Worm (Caenorhabditis elegans): ENCODE measurements around the gene slcr-46.2.

Gene slcr-46.2

ce11 chrV:19356717-19357116, 33.2 kb downstream of the slcr-46.2 start:
- no peak for TF ChIP-seq jun-1 (tag; optimal IDR thresholded peaks at IDR 0.05)
- no peak for TF ChIP-seq nhr-6 (tag; optimal IDR thresholded peaks at IDR 0.05)
- no peak for TF ChIP-seq fos-1 (tag; optimal IDR thresholded peaks at IDR 0.05)
- TF ChIP-seq cey-2 (tag; optimal IDR thresholded peaks at IDR 0.05; ENCODE audit: borderline replicate concordance, insufficient read depth) = no peak
- TF ChIP-seq ceh-32 (tag; optimal IDR thresholded peaks at IDR 0.05; ENCODE audit: poor library complexity) = no peak
- no peak for TF ChIP-seq R02D3.7 (tag; optimal IDR thresholded peaks at IDR 0.05)
- TF ChIP-seq zag-1 (tag; optimal IDR thresholded peaks at IDR 0.05) = no peak
- TF ChIP-seq ama-1 (optimal IDR thresholded peaks at IDR 0.05) = no peak
- TF ChIP-seq nhr-28 (tag; optimal IDR thresholded peaks at IDR 0.05) = no peak
- no peak for TF ChIP-seq arid-1 (GFP tag; conservative IDR thresholded peaks at IDR 0.05)
- no peak for TF ChIP-seq ZK337.2 (GFP tag; IDR thresholded peaks at IDR 0.05)
- no peak for TF ChIP-seq dmd-8 (GFP tag; IDR thresholded peaks at IDR 0.05)
- no peak for TF ChIP-seq mep-1 (tag; optimal IDR thresholded peaks at IDR 0.05)
- TF ChIP-seq nhr-42 (GFP tag; IDR thresholded peaks at IDR 0.05) = no peak
- TF ChIP-seq nhr-41 (GFP tag; IDR thresholded peaks at IDR 0.05) = no peak
- no peak for TF ChIP-seq F26F4.8 (GFP tag; conservative IDR thresholded peaks at IDR 0.05)
- TF ChIP-seq ceh-28 (tag; optimal IDR thresholded peaks at IDR 0.05) = no peak

ce11 chrV:19355219-19355618, 34.7 kb downstream of the slcr-46.2 start:
- TF ChIP-seq nhr-11 (tag; optimal IDR thresholded peaks at IDR 0.05) (no peak), lin-13 (GFP tag; optimal IDR thresholded peaks at IDR 0.05) (no peak), lir-3 (tag; optimal IDR thresholded peaks at IDR 0.05) (no peak), nhr-28 (tag; optimal IDR thresholded peaks at IDR 0.05) (no peak), T20F7.1 (GFP tag; optimal IDR thresholded peaks at IDR 0.05) (no peak), tra-1 (GFP tag; IDR thresholded peaks at IDR 0.05) (no peak), nhr-42 (GFP tag; IDR thresholded peaks at IDR 0.05) (no peak), jun-1 (tag; optimal IDR thresholded peaks at IDR 0.05) (no peak), nhr-6 (tag; optimal IDR thresholded peaks at IDR 0.05) (no peak), nhr-102 (tag; optimal IDR thresholded peaks at IDR 0.05) (no peak), dpl-1 (GFP tag; optimal IDR thresholded peaks at IDR 0.05) (no peak), Y5F2A.4 (GFP tag; optimal IDR thresholded peaks at IDR 0.05) (no peak), unc-130 (GFP tag; optimal IDR thresholded peaks at IDR 0.05) (no peak), ZK337.2 (GFP tag; IDR thresholded peaks at IDR 0.05) (no peak), sdz-12 (GFP tag; optimal IDR thresholded peaks at IDR 0.05) (no peak)

- TF ChIP-seq hif-1 (tag; optimal IDR thresholded peaks at IDR 0.05) (no peak), Y75B8A.6 (GFP tag; IDR thresholded peaks at IDR 0.05) (no peak), lim-7 (GFP tag; IDR thresholded peaks at IDR 0.05) (no peak), mxl-2 (GFP tag; conservative IDR thresholded peaks at IDR 0.05) (no peak), aha-1 (tag) (no peak), F49E8.2 (tag; optimal IDR thresholded peaks at IDR 0.05; ENCODE audit: borderline replicate concordance) (no peak), ceh-62 (tag; optimal IDR thresholded peaks at IDR 0.05) (no peak), aly-2 (tag; optimal IDR thresholded peaks at IDR 0.05) (no peak), ctbp-1 (GFP tag; IDR thresholded peaks at IDR 0.05) (no peak), F44E2.7 (GFP tag; IDR thresholded peaks at IDR 0.05) (no peak), D1046.2 (GFP tag; IDR thresholded peaks at IDR 0.05) (no peak), nhr-6 (tag; optimal IDR thresholded peaks at IDR 0.05) (no peak), lin-1 (GFP tag; IDR thresholded peaks at IDR 0.05) (no peak), lin-15B (tag; optimal IDR thresholded peaks at IDR 0.05) (no peak), php-3 (GFP tag; IDR thresholded peaks at IDR 0.05) (no peak)
These were observed 35.4 kb downstream of the slcr-46.2 start for ce11 chrV:19354506-19354905.

Data from whole organism, L4 larva.